Worm (Caenorhabditis elegans) whole organism, early embryonic: ENCODE results near the gene din-1.
A peak's percentile ranks its signal among the peaks of the same experiment; 100 is the strongest.

Experiments used
- B0310.2 ChIP-seq: sonication (generic microtip); optimal IDR thresholded peaks from 2 replicates; lab custom pipeline; 2016; ENCODE audit warnings: mild to moderate bottlenecking, missing genetic modification characterization, missing compliant biosample characterization
- F13C5.2 ChIP-seq: sonication (generic microtip); optimal IDR thresholded peaks from 2 replicates; lab custom pipeline; 2017; ENCODE audit warnings: mild to moderate bottlenecking, missing genetic modification characterization, inconsistent platforms, missing compliant biosample characterization
- ama-1 ChIP-seq: fragments of 150-350 bp; optimal IDR thresholded peaks from 2 replicates; lab custom pipeline; 2014
- ceh-13 ChIP-seq: fragments of 200-800 bp; sonication (Bioruptor generic); optimal IDR thresholded peaks from 2 replicates; lab custom pipeline; 2018; ENCODE audit warnings: mild to moderate bottlenecking, missing genetic modification characterization, missing compliant biosample characterization
- ceh-36 ChIP-seq: sonication (generic microtip); optimal IDR thresholded peaks from 2 replicates; lab custom pipeline; 2016; ENCODE audit warnings: missing genetic modification characterization, inconsistent platforms, missing compliant biosample characterization
- hmg-4 ChIP-seq: fragments of 200-800 bp; sonication (Bioruptor generic); optimal IDR thresholded peaks from 2 replicates; lab custom pipeline; 2018; ENCODE audit warnings: mild to moderate bottlenecking, missing genetic modification characterization, missing compliant biosample characterization
- pes-1 ChIP-seq: fragments of 200-800 bp; sonication (Bioruptor generic); IDR thresholded peaks from 2 replicates; pipeline ENCODE4 v1.3.6; 2022; ENCODE audit warnings: missing genetic modification reagents, missing genetic modification characterization, missing compliant biosample characterization
- scrt-1 ChIP-seq: fragments of 200-800 bp; sonication (Bioruptor generic); IDR thresholded peaks from 2 replicates; pipeline ENCODE4 v1.3.6; 2022; ENCODE audit warnings: missing genetic modification characterization, missing compliant biosample characterization
- sea-1 ChIP-seq: fragments of 200-800 bp; sonication (Bioruptor generic); conservative IDR thresholded peaks from 2 replicates; pipeline ENCODE4 v1.3.6; 2022; ENCODE audit warnings: missing genetic modification characterization, missing compliant biosample characterization
- tbx-11 ChIP-seq: fragments of 200-800 bp; sonication (Bioruptor generic); IDR thresholded peaks from 2 replicates; pipeline ENCODE4 v1.3.6; 2022; ENCODE audit warnings: missing genetic modification characterization, missing compliant biosample characterization
- tbx-37 ChIP-seq: fragments of 200-800 bp; sonication (Bioruptor generic); conservative IDR thresholded peaks from 2 replicates; pipeline ENCODE4 v1.3.6; 2022; ENCODE audit warnings: missing genetic modification reagents, missing genetic modification characterization, missing compliant biosample characterization
- tra-4 ChIP-seq: sonication (generic microtip); optimal IDR thresholded peaks from 2 replicates; lab custom pipeline; 2017; ENCODE audit warnings: missing genetic modification characterization, missing compliant biosample characterization

- TF ChIP-seq scrt-1 (no peak), F13C5.2 (tag; lab: Kevin White, UChicago) (no peak), ama-1 (peak; percentile 51), tbx-37 (GFP tag; lab: Robert Waterston, UW) (no peak), ceh-36 (tag; lab: Kevin White, UChicago) (no peak), tra-4 (no peak), B0310.2 (tag; lab: Kevin White, UChicago) (no peak), sea-1 (peak; percentile 39; the same call in 1 of the 2 replicates), hmg-4 (GFP tag; lab: Kevin White, UChicago) (peak; percentile 56), ceh-13 (no peak), pes-1 (no peak), tbx-11 (GFP tag; lab: Robert Waterston, UW) (no peak)
These were observed 3.2 kb upstream of the din-1 start for ce11 chrII:11636617-11637016.
